Worm (Caenorhabditis elegans): ENCODE results near the gene F18C5.9.

Gene F18C5.9

ce11 chrII:6587264-6587870 lies 20.4 kb downstream of the F18C5.9 start, which contains the start of gene C56C10.7 (continued):
- TF ChIP-seq ama-1 (optimal IDR thresholded peaks at IDR 0.05) (no peak), ama-1 (GFP tag; optimal IDR thresholded peaks at IDR 0.05) (peak in 1 of 2 experiments; percentile 62), T26A5.8 (tag; optimal IDR thresholded peaks at IDR 0.05) (no peak), nhr-27 (tag; optimal IDR thresholded peaks at IDR 0.05) (peak; percentile 49), lin-35 (GFP tag; optimal IDR thresholded peaks at IDR 0.05) (no peak), ztf-18 (tag; optimal IDR thresholded peaks at IDR 0.05) (peak; percentile 24), hrde-1 (tag; optimal IDR thresholded peaks at IDR 0.05; ENCODE audit: borderline replicate concordance) (peak; percentile 62), F55B11.4 (tag; optimal IDR thresholded peaks at IDR 0.05; ENCODE audit: borderline replicate concordance, insufficient read depth) (no peak), nhr-90 (tag; optimal IDR thresholded peaks at IDR 0.05) (no peak), mel-28 (tag; optimal IDR thresholded peaks at IDR 0.05; ENCODE audit: borderline replicate concordance) (no peak), cebp-1 (GFP tag; IDR thresholded peaks at IDR 0.05) (no peak), cebp-1 (tag; optimal IDR thresholded peaks at IDR 0.05) (peak; percentile 54), zim-3 (tag; optimal IDR thresholded peaks at IDR 0.05) (no peak), cebp-2 (GFP tag; IDR thresholded peaks at IDR 0.05) (peak; percentile 78; the same call in 1 of the 2 replicates), F22D6.2 (tag; optimal IDR thresholded peaks at IDR 0.05) (no peak), Y67H2A.10 (GFP tag; conservative IDR thresholded peaks at IDR 0.05) (no peak), madf-3 (GFP tag; IDR thresholded peaks at IDR 0.05) (peak; percentile 94), ztf-6 (GFP tag; IDR thresholded peaks at IDR 0.05) (no peak), atf-7 (tag; optimal IDR thresholded peaks at IDR 0.05) (peak; percentile 55), unc-130 (GFP tag; optimal IDR thresholded peaks at IDR 0.05) (peak; percentile 57), ztf-25 (GFP tag; IDR thresholded peaks at IDR 0.05) (peak; percentile 66; the same call in 1 of the 2 replicates), athp-1 (tag; optimal IDR thresholded peaks at IDR 0.05) (peak; percentile 76), tbp1 (GFP tag; optimal IDR thresholded peaks at IDR 0.05) (peak; percentile 63), lin-54 (GFP tag; optimal IDR thresholded peaks at IDR 0.05) (peak; percentile 79), D2030.7 (GFP tag; IDR thresholded peaks at IDR 0.05) (peak; percentile 36; the same call in 1 of the 2 replicates), attf-5 (GFP tag; optimal IDR thresholded peaks at IDR 0.05) (no peak), dpff-1 (tag; optimal IDR thresholded peaks at IDR 0.05) (peak; percentile 34), ceh-40 (GFP tag; IDR thresholded peaks at IDR 0.05) (no peak; the same call in none of the 2 replicates), nfya-1 (tag; optimal IDR thresholded peaks at IDR 0.05; ENCODE audit: borderline replicate concordance, insufficient read depth) (no peak), B0019.2 (GFP tag; conservative IDR thresholded peaks at IDR 0.05) (0 out of 2 replicates have a peak, but pooled peaks have one; percentile 4), Y56A3A.18 (GFP tag; IDR thresholded peaks at IDR 0.05) (peak; percentile 77), ZK185.1 (tag; optimal IDR thresholded peaks at IDR 0.05; ENCODE audit: poor library complexity, severe bottlenecking) (no peak), akir-1 (GFP tag; optimal IDR thresholded peaks at IDR 0.05) (no peak), madf-6 (GFP tag; IDR thresholded peaks at IDR 0.05) (peak; percentile 89), somi-1 (GFP tag; optimal IDR thresholded peaks at IDR 0.05) (no peak), snpc-1.1 (tag; optimal IDR thresholded peaks at IDR 0.05; ENCODE audit: insufficient read depth) (peak; percentile 32), egrh-3 (GFP tag; IDR thresholded peaks at IDR 0.05) (no peak), B0035.1 (tag; optimal IDR thresholded peaks at IDR 0.05) (peak; percentile 29), ztf-22 (GFP tag; optimal IDR thresholded peaks at IDR 0.05) (no peak), lin-40 (tag; optimal IDR thresholded peaks at IDR 0.05) (no peak), nfya-2 (GFP tag; IDR thresholded peaks at IDR 0.05) (peak; percentile 63; the same call in 1 of the 2 replicates), chd-7 (tag; optimal IDR thresholded peaks at IDR 0.05) (peak; percentile 77), hmg-20 (GFP tag; IDR thresholded peaks at IDR 0.05) (0 out of 2 replicates have a peak, but pooled peaks have one; percentile 23), F57A8.1 (GFP tag; optimal IDR thresholded peaks at IDR 0.05) (no peak), rec-8 (tag; optimal IDR thresholded peaks at IDR 0.05) (no peak), sptf-2 (GFP tag; optimal IDR thresholded peaks at IDR 0.05) (no peak), mes-4 (tag; optimal IDR thresholded peaks at IDR 0.05) (peak; percentile 13)

Measured in whole organism, young adult.